Worm (Caenorhabditis elegans) whole organism, late embryonic: Measurements from ENCODE around the gene C29E4.12.

ENCODE experiments used
- C38D4.7 ChIP-seq: fragments of 200-800 bp; sonication (Bioruptor generic); optimal IDR thresholded peaks from 2 replicates; lab custom pipeline; 2018; ENCODE audit warnings: mild to moderate bottlenecking, missing genetic modification characterization, moderate library complexity, missing compliant biosample characterization
- ama-1 ChIP-seq: fragments of 150-350 bp; optimal IDR thresholded peaks from 2 replicates; lab custom pipeline; 2014
- ceh-18 ChIP-seq: sonication (generic microtip); optimal IDR thresholded peaks from 2 replicates; lab custom pipeline; 2016; ENCODE audit warnings: missing genetic modification characterization, missing compliant biosample characterization
- elt-2 ChIP-seq: sonication (generic microtip); optimal IDR thresholded peaks from 2 replicates; lab custom pipeline; 2016; ENCODE audit warnings: missing genetic modification reagents, missing genetic modification characterization, missing compliant biosample characterization
- fkh-10 ChIP-seq: fragments of 150-350 bp; optimal IDR thresholded peaks from 2 replicates; lab custom pipeline; 2014; ENCODE audit warnings: missing biosample characterization, missing genetic modification reagents, missing genetic modification characterization

ce11 chrIII:7900733-7901132 is 40.2 kb upstream of the C29E4.12 start, which contains the start of gene best-24:
- TF ChIP-seq ama-1 (lab: Kevin White, UChicago) (no peak), elt-2 (tag; lab: Kevin White, UChicago) (no peak), ceh-18 (no peak), C38D4.7 (GFP tag; lab: Kevin White, UChicago) (no peak), fkh-10 (GFP tag; lab: Kevin White, UChicago) (no peak)
